Worm (Caenorhabditis elegans) whole organism, L4 larva: ENCODE results near the gene Y20C6A.4.

ENCODE experiments used
- fos-1 ChIP-seq: fragments of 150-350 bp; optimal IDR thresholded peaks from 2 replicates; lab custom pipeline; 2014; ENCODE audit warnings: missing biosample characterization, missing genetic modification characterization
- lin-13 ChIP-seq: fragments of 150-350 bp; optimal IDR thresholded peaks from 2 replicates; lab custom pipeline; 2014; ENCODE audit warnings: missing biosample characterization, missing genetic modification reagents, missing genetic modification characterization
- nhr-28 ChIP-seq: fragments of 150-350 bp; optimal IDR thresholded peaks from 2 replicates; lab custom pipeline; 2014; ENCODE audit warnings: missing biosample characterization, missing genetic modification characterization
- pha-4 ChIP-seq, 2 experiments: fragments of 150-350 bp in 1 of 2; fragments of 200-800 bp in 1 of 2; sonication (Bioruptor generic) in 1 of 2; IDR thresholded peaks in 1 of 2; optimal IDR thresholded peaks in 1 of 2; 2 replicates each; pipeline versions ENCODE4 v1.3.6 to Lab custom; 2014 to 2022; ENCODE audit warnings: missing genetic modification characterization in 2 of 2, missing genetic modification reagents in 2 of 2, missing biosample characterization in 1 of 2, missing compliant biosample characterization in 1 of 2
- zag-1 ChIP-seq: fragments of 150-350 bp; optimal IDR thresholded peaks from 2 replicates; lab custom pipeline; 2014; ENCODE audit warnings: missing biosample characterization, missing genetic modification characterization

DNA sequence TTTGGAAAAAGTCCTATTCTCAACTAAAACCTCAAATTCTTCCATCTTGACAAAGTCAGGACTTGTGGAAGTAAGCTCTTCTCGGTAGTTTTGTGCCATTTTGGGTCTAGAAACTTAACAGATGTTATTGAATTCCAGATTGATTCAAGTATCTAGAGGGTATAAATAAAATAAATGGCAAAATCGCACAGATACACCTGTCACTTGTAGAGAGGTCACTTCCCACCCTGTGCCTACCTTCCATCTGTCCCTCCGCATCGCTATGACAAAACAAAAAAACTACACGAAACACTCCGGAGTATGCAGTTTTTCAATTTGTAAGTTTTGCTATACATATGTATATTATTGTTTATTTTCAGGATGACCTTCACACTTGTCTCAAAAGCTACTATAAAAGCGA is at the start of gene Y20C6A.4:
- TF ChIP-seq zag-1: no peak
- no peak for TF ChIP-seq nhr-28
- TF ChIP-seq fos-1 (tag; lab: Kevin White, UChicago): no peak
- no peak for TF ChIP-seq lin-13 (GFP tag; lab: Kevin White, UChicago)
- no peak for TF ChIP-seq pha-4 (GFP tag; IDR thresholded peaks at IDR 0.05; lab: Robert Waterston, UW)
- TF ChIP-seq pha-4 (tag; optimal IDR thresholded peaks at IDR 0.05; lab: Kevin White, UChicago): no peak
